Worm (Caenorhabditis elegans): ENCODE measurements around the gene srw-85.

The srw-85 gene

DNA sequence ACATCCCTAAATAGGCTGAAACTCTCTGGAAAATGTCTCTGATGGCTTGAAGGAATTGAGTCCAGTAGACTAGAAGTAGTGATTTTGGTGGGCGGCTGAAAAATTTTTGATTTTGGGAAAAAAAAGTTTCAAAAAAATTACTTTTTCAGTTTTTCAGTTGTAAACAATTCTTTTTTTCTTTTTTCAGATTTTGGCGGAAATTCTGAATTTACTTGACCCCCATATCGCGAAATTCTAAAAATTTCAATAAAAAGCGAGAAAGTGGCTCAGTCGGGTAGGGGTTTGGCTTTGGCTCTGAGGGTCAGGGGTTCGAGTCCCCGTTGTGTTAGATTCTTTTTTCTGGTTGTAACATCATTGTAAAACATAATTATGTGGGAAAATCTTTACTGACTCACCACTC is at the start of gene srw-85:
Gene srw-85, minus strand, starts transcription at position 101 of the 400 bp plus-strand sequence.
- no peak for TF ChIP-seq unc-62 (GFP tag; optimal IDR thresholded peaks at IDR 0.05)

DNA sequence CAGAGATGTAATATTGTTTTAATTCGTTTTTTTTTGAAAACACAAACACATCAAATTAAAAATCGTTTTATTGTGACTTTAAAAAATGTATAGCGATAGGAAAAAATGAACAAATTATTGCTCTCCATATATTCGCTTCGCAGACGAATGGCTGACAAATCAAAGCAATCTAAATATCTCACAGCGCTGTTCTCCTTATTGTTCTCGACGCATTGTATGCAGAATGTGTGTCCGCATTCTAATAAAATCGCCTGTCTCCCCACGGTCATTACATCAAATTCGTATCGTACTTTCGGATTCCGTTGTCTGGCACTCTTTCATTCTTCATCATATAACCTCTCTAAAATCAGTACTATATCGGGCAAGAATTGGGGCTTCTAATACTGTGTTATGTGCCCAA is 46.9 kb upstream of the srw-85 start, which contains the start of gene Y43F8B.9:
Gene Y43F8B.9, plus strand, starts transcription at position 301 of the 400 bp plus-strand sequence.
- TF ChIP-seq unc-62 (GFP tag; optimal IDR thresholded peaks at IDR 0.05) = no peak

DNA sequence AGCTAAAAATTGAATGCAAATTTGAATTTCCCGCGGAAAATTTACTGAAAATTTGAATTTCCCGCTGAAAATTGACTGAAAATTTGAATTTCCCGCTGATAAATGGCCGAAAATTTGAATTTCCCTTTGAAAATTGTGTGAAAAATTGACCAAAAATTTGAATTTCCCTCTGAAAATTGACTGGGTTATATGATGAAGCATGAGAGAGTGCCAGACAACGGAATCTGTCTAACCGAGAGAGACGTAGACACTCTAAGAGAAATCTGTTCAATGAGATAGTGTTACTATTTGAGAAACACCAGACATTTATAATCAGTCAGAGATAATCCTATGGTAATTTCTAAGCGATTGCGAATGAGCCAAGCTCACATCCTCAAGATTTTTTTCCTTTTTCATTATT is 46.4 kb upstream of the srw-85 start:
- TF ChIP-seq unc-62 (GFP tag; optimal IDR thresholded peaks at IDR 0.05) = no peak

DNA sequence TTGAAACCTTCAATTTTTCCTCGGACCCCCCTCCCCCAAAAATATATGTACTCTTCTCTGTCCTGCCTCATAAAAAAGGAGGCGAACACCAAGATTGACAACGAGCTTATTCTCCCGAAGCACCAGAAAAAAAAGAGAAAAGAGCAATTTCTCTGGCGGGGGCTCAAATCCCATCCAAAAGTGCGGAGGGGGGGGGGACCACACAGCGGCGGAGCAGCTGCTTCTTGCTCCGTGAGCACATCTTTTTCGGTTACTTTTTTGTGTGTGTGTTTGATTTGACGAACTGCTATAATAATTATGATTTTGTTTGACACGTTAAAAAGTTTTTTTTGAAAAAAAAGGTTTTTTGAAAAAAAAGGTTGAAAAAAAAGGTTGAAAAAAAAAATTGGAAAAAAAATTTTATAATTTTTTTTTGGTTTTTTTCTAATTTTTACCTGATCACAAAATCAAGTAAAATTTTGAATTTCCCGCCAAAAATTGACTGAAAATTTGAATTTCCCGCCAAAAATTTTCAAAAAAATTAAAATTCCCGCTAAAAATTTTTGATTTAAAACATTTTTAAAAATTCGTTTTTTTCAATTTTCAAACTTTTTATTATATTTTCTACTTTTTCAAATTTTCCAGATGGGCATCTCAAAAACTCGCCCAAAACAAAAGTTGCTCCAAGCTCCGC is 43.0 kb upstream of the srw-85 start, which contains the start of gene Y43F8B.10:
Gene Y43F8B.10, plus strand, starts transcription at position 623 of the 673 bp plus-strand sequence.
- TF ChIP-seq unc-62 (GFP tag; optimal IDR thresholded peaks at IDR 0.05) = no peak

DNA sequence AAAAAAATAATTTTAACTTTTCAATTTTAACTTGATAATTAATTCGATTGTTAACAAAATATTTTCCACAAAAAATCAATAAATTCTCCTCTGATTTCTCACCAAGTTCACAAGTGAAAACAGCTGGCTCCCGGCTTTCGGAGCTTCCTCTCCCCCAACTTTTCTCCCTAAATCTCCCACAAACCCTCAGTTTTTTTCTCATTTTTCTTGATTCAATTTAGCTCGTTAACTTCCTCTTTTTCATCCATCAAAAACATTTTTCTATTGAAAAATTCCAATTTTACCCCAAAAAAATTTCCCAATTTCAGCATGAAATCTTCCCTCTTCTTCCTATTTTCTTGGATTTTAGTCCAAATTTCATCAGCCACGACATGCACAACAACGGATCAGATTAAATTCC is 39.4 kb upstream of the srw-85 start, which contains the start of gene Y43F8B.11:
Gene Y43F8B.11, plus strand, starts transcription at position 301 of the 400 bp plus-strand sequence.
- TF ChIP-seq unc-62 (GFP tag; optimal IDR thresholded peaks at IDR 0.05) = no peak

DNA sequence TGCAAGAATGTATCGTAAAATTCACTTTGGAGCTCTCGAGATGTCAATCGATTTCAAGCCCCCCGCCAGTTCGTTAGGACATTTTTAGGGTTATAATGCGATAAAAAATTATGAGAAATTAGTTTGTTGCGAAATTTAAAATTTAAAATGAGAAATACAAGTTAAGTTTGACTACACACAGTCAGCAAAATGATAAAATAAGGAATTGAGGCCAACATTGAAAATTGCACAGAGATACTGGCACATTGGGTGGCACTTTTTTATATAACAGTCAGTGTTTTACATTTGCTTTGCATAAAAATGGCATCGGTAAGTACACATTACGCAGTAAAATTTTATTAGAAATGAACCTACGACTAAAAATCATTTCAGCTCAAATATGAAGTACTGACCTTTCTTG is 37.1 kb upstream of the srw-85 start, which contains the start of gene Y43F8B.12:
Gene Y43F8B.12, plus strand, starts transcription at position 301 of the 400 bp plus-strand sequence.
- no peak for TF ChIP-seq unc-62 (GFP tag; optimal IDR thresholded peaks at IDR 0.05)

DNA sequence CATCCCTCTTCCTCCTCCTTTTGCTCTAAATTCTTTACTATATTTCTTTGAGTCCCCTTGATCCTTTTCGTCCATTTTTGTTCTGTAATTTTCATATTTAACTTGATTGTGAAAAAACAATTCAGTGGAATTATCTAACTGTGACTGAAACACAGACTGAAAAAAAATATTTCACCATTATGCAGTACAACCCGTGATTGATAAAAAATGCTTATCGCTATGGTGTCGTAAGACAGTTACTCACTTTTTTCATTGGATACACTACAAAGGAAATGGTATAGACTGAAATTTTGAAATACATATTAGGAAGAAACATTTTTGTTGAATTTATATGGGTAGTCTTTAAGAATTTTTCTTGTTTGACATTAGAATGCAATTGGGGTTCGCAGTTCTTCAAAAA is 36.6 kb upstream of the srw-85 start, which contains the start of gene Y43F8B.23:
Gene Y43F8B.23, minus strand, starts transcription at position 75 of the 400 bp plus-strand sequence.
- no peak for TF ChIP-seq unc-62 (GFP tag; optimal IDR thresholded peaks at IDR 0.05)

DNA sequence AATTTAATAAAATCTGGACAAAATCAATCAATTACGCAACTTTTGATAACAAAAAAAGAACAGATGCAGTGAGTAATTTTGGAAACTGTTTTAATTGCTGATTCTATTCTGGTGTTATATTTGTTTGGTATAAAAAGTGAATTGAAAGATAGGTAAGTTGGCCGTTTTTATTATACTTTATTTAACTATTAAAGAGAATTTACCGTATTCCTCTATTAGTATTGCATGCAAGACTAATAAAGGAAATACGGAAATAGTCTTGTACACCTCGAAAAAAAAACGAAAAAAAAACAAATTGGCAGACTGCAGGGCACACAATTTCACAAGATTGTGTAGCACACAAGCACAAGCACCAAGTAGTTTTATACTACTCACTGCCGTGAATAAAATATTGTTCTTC is 31.7 kb upstream of the srw-85 start, which contains the start of gene Y43F8B.25:
Gene Y43F8B.25, plus strand, starts transcription at position 301 of the 400 bp plus-strand sequence.
- TF ChIP-seq unc-62 (GFP tag; optimal IDR thresholded peaks at IDR 0.05) = no peak

DNA sequence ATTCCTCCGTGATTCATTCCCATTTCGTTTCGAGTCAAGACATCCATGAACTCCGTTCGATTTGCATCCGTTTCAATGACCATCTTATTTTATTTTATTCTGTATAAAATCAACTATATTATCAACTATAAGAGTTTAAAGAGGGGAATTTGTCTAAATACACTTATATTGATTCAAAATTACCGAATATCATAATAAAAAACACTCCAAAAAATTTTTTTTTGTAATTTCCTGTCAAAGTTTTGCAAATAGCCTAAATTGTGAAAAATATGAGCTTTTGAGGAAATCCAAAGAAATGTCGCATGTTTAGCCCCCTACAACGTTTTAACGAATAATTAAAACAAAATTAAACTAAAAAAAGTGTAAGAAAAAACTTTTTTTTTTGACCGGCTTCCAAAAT is 31.1 kb upstream of the srw-85 start, which contains the start of gene Y43F8B.15:
Gene Y43F8B.15, minus strand, starts transcription at position 101 of the 400 bp plus-strand sequence.
- TF ChIP-seq unc-62 (GFP tag; optimal IDR thresholded peaks at IDR 0.05) = no peak

DNA sequence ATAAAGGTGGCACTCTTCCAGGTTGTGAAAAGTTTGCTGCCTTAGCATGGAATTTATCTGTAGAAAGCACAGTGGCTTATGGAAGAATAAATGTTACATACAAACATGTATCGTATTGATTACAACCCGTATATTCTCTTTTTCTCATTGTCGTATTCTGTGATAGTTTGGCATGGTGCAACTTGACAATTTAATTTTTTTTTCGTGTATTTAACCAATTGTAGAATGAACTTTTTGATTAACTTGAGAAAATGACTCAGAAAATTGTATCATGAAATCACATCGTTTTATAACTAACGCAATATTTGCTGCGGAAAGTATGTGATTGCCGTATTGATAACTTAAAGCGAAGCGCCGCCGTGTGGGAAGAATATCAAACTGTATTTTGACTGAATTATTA is 26.2 kb upstream of the srw-85 start, which contains the start of gene Y43F8B.24:
Gene Y43F8B.24, plus strand, starts transcription at position 301 of the 400 bp plus-strand sequence.
- TF ChIP-seq unc-62 (GFP tag; optimal IDR thresholded peaks at IDR 0.05) = no peak

DNA sequence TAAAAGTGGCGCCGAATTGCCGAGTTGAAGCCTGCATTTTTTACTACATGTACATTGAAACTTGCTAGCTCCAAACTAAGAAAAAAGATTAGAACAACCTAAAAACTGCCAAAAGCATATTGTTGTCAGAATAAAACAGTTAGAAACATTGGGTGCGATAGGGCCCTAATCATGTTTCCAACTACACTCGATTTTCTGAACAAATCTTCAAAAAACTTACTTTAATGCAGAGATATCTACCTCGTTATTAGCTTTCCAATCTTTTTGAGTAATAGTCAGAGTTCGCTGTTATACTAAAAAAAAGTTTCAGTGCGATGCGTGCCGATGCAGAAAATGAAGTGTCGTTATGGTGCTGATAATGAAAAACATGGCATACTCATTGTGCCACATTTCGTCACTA is 24.7 kb upstream of the srw-85 start, which contains the start of the genes Y43F8B.13 and Y43F8B.14:
Gene Y43F8B.13, plus strand, starts transcription at position 301 of the 400 bp plus-strand sequence.
Gene Y43F8B.14, minus strand, starts transcription at position 322 of the 400 bp plus-strand sequence.
- TF ChIP-seq unc-62 (GFP tag; optimal IDR thresholded peaks at IDR 0.05) = no peak

DNA sequence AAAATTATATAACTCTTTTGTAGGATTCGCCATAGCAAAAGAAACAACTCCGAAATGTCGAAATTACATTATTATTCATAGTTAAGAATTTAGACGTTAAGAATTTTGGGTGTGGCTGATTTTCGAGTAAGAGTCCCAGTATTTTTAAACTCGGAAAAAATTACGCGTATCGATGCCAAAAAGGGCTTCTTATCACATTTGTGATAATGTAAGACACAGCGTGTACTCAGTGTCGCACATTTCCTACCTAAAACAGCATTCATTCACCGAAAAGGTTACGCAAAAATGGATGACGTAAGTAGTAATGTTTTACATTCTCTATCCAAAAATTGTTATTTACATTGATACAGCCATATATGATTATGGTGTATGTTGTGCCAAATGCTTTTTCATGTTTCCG is 18.6 kb upstream of the srw-85 start, which contains the start of gene M04C3.5:
Gene M04C3.5, plus strand, starts transcription at position 190 of the 400 bp plus-strand sequence.
- no peak for TF ChIP-seq unc-62 (GFP tag; optimal IDR thresholded peaks at IDR 0.05)

DNA sequence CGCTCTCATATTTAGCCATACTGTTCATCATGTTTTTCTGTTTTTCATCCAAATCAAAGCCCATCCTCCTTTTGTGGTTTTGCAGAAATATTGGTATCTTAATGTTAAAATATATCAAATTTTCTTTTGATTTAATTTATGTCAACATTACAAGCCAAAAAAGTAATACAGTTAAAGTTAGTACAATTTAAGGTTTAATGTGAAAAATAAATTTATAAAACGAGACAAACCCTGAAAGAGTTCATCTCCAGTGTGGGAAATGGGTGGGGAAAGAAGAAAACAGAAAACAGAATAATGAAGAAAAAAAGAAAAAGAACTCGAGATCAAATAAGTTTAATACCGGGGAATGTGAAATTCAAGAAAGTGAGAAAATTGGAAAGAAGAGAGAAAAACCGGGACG is 17.9 kb upstream of the srw-85 start, which contains the start of gene M04C3.2:
Gene M04C3.2, minus strand, starts transcription at position 101 of the 400 bp plus-strand sequence.
- TF ChIP-seq unc-62 (GFP tag; optimal IDR thresholded peaks at IDR 0.05) = no peak

DNA sequence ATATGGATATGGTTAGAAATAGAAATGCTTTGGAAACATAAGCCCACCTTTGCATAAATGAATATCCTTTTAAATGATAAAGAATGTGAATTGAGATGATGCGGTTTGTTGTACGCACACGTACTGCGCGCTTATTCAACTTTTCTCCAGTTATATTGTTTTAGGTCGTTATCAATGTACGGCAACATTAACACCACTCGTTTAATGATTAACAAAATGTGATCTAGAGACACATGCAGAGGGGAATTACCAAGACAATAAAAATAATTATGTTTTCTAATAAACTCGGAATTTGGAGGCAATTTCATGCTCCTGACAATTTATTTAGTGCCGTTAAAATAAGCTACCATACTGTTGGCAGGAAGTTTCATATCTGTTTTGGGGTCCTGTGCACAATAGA is 14.5 kb upstream of the srw-85 start, which contains the start of gene M04C3.1:
Gene M04C3.1, minus strand, starts transcription at position 164 of the 400 bp plus-strand sequence.
- no peak for TF ChIP-seq unc-62 (GFP tag; optimal IDR thresholded peaks at IDR 0.05)

DNA sequence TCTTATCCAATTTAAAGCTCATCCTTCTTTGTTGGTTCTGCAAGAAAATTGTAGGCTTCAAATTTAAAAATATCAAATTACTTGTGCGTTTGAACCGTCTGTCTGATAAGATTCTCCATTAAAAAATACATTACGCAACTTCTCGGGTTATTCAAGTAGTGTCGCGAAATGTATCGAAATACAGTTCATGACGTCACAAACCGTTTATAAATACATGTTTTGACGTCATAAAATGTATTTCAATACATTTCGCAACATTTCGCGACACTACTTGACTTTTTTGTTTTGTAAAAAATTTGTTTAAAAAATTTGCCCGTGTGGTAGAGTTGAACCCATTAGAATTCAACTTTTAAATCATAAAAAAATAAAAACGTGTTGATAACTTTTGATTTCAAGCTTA is 12.7 kb upstream of the srw-85 start:
- no peak for TF ChIP-seq unc-62 (GFP tag; optimal IDR thresholded peaks at IDR 0.05)

DNA sequence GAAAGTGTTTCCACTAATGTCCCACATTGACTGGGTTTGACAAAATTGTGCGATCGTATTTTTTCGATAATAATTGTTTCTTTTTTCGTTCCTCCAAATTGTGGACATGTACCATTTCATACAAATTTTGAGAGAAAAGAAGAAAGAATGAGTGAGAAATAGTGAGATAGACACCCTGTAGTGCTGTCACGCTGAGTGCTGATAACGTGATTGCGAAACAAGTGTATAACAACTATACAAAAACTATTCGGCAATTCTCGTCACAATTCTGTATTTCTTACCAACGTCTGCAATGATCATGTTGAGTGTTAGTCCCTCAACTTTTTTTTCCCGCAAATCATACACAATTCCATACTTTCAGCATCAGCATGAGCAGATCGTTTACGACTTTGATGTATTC is 5.4 kb upstream of the srw-85 start, which contains the start of gene C25F9.14:
Gene C25F9.14, plus strand, starts transcription at position 178 of the 400 bp plus-strand sequence.
- TF ChIP-seq unc-62 (GFP tag; optimal IDR thresholded peaks at IDR 0.05) = no peak

Data from whole organism, dauer.